Worm (Caenorhabditis elegans) whole organism, young adult: ENCODE measurements around the gene E02H1.6.

Source experiments
- B0019.2 ChIP-seq: fragments of 200-800 bp; sonication (Bioruptor generic); conservative IDR thresholded peaks from 2 replicates; pipeline ENCODE4 v1.3.6; 2022; ENCODE audit warnings: missing genetic modification reagents, missing genetic modification characterization, missing compliant biosample characterization
- B0035.1 ChIP-seq: sonication (generic microtip); optimal IDR thresholded peaks from 2 replicates; lab custom pipeline; 2016; ENCODE audit warnings: missing genetic modification characterization, mild to moderate bottlenecking, missing compliant biosample characterization, missing genotype, missing genetic modification reagents
- D2030.7 ChIP-seq: fragments of 200-800 bp; sonication (Bioruptor generic); IDR thresholded peaks from 2 replicates; pipeline ENCODE4 v1.3.6; 2022; ENCODE audit warnings: missing genetic modification reagents, missing genetic modification characterization, missing compliant biosample characterization
- F23B12.7 ChIP-seq: sonication (generic microtip); optimal IDR thresholded peaks from 2 replicates; lab custom pipeline; 2017; ENCODE audit warnings: missing genetic modification characterization, mild to moderate bottlenecking, missing compliant biosample characterization, antibody characterized with exemption, moderate library complexity; ENCODE audit not compliant: insufficient read depth
- F37B4.10 ChIP-seq: fragments of 200-800 bp; sonication (Bioruptor generic); IDR thresholded peaks from 2 replicates; pipeline ENCODE4 v1.3.6; 2022; ENCODE audit warnings: missing genetic modification characterization, missing compliant biosample characterization
- F49E8.2 ChIP-seq: sonication (generic microtip); optimal IDR thresholded peaks from 3 replicates; lab custom pipeline; 2017; ENCODE audit warnings: missing genetic modification characterization, mild to moderate bottlenecking, missing compliant biosample characterization, antibody characterized with exemption, moderate library complexity; ENCODE audit not compliant: insufficient read depth
- F55B11.4 ChIP-seq: sonication (generic microtip); optimal IDR thresholded peaks from 2 replicates; lab custom pipeline; 2016; ENCODE audit warnings: missing compliant biosample characterization, missing genetic modification characterization, borderline replicate concordance; ENCODE audit not compliant: insufficient read depth
- F57C9.4 ChIP-seq: sonication (generic microtip); optimal IDR thresholded peaks from 2 replicates; lab custom pipeline; 2017; ENCODE audit warnings: mild to moderate bottlenecking, missing genetic modification characterization, missing compliant biosample characterization
- K12H6.12 ChIP-seq: fragments of 200-800 bp; sonication (Bioruptor generic); optimal IDR thresholded peaks from 2 replicates; lab custom pipeline; 2018; ENCODE audit warnings: mild to moderate bottlenecking, missing genetic modification characterization, missing compliant biosample characterization
- T07F8.4 ChIP-seq: sonication (generic microtip); optimal IDR thresholded peaks from 2 replicates; lab custom pipeline; 2016; ENCODE audit warnings: mild to moderate bottlenecking, missing genetic modification characterization, moderate library complexity, missing compliant biosample characterization
- Y53F4B.3 ChIP-seq: fragments of 200-800 bp; sonication (Bioruptor generic); IDR thresholded peaks from 2 replicates; pipeline ENCODE4 v1.3.6; 2022; ENCODE audit warnings: missing genetic modification reagents, missing genetic modification characterization, missing compliant biosample characterization
- Y67H2A.10 ChIP-seq: fragments of 200-800 bp; sonication (Bioruptor generic); conservative IDR thresholded peaks from 2 replicates; pipeline ENCODE4 v1.3.6; 2022; ENCODE audit warnings: missing genetic modification reagents, missing genetic modification characterization, missing compliant biosample characterization
- aptf-2 ChIP-seq: fragments of 200-800 bp; sonication (Bioruptor generic); conservative IDR thresholded peaks from 2 replicates; pipeline ENCODE4 v1.3.6; 2022; ENCODE audit warnings: missing genetic modification reagents, missing genetic modification characterization, missing compliant biosample characterization
- atf-7 ChIP-seq: sonication (generic microtip); optimal IDR thresholded peaks from 2 replicates; lab custom pipeline; 2017; ENCODE audit warnings: mild to moderate bottlenecking, missing genetic modification characterization, missing compliant biosample characterization
- attf-6 ChIP-seq: fragments of 200-800 bp; sonication (Bioruptor generic); IDR thresholded peaks from 2 replicates; pipeline ENCODE4 v1.3.6; 2022; ENCODE audit warnings: missing genetic modification reagents, missing genetic modification characterization, missing compliant biosample characterization
- bed-2 ChIP-seq: fragments of 200-800 bp; sonication (Bioruptor generic); IDR thresholded peaks from 2 replicates; pipeline ENCODE4 v1.3.6; 2022; ENCODE audit warnings: missing genetic modification reagents, missing genetic modification characterization, missing compliant biosample characterization
- ccch-3 ChIP-seq: fragments of 200-800 bp; sonication (Bioruptor generic); optimal IDR thresholded peaks from 2 replicates; lab custom pipeline; 2018; ENCODE audit warnings: mild to moderate bottlenecking, missing genetic modification characterization, missing compliant biosample characterization
- cebp-1 ChIP-seq, 2 experiments: fragments of 200-800 bp in 1 of 2; sonication (Bioruptor generic) in 1 of 2; sonication (generic microtip) in 1 of 2; IDR thresholded peaks in 1 of 2; optimal IDR thresholded peaks in 1 of 2; 2 replicates each; pipeline versions ENCODE4 v1.3.6 to Lab custom; 2017 to 2022; ENCODE audit warnings: missing compliant biosample characterization in 2 of 2, missing genetic modification characterization in 2 of 2, mild to moderate bottlenecking in 1 of 2, missing genetic modification reagents in 1 of 2, moderate library complexity in 1 of 2
- ceh-40 ChIP-seq: fragments of 200-800 bp; sonication (Bioruptor generic); IDR thresholded peaks from 2 replicates; pipeline ENCODE4 v1.3.6; 2022; ENCODE audit warnings: missing genetic modification characterization, missing compliant biosample characterization
- ceh-79 ChIP-seq: sonication (generic microtip); optimal IDR thresholded peaks from 2 replicates; lab custom pipeline; 2017; ENCODE audit warnings: mild to moderate bottlenecking, missing genetic modification characterization, missing compliant biosample characterization
- chd-7 ChIP-seq: sonication (generic microtip); optimal IDR thresholded peaks from 2 replicates; lab custom pipeline; 2016; ENCODE audit warnings: mild to moderate bottlenecking, missing genetic modification characterization, moderate library complexity, missing compliant biosample characterization
- die-1 ChIP-seq: sonication (generic microtip); optimal IDR thresholded peaks from 2 replicates; lab custom pipeline; 2016; ENCODE audit warnings: missing genotype, mild to moderate bottlenecking, missing genetic modification characterization, missing compliant biosample characterization
- dox-1 ChIP-seq: fragments of 200-800 bp; sonication (Bioruptor generic); IDR thresholded peaks from 2 replicates; pipeline ENCODE4 v1.3.6; 2022; ENCODE audit warnings: missing genetic modification reagents, missing genetic modification characterization, missing compliant biosample characterization
- ets-4 ChIP-seq: fragments of 200-800 bp; sonication (Bioruptor generic); optimal IDR thresholded peaks from 2 replicates; lab custom pipeline; 2018; ENCODE audit warnings: mild to moderate bottlenecking, missing genetic modification characterization, missing compliant biosample characterization
- hmg-1.2 ChIP-seq: fragments of 200-800 bp; sonication (Bioruptor generic); IDR thresholded peaks from 2 replicates; pipeline ENCODE4 v1.3.6; 2022; ENCODE audit warnings: missing genetic modification reagents, missing genetic modification characterization, missing compliant biosample characterization
- let-607 ChIP-seq, 2 experiments: fragments of 200-800 bp in 1 of 2; sonication (Bioruptor generic) in 1 of 2; sonication (generic microtip) in 1 of 2; optimal IDR thresholded peaks; 2 replicates each; lab custom pipeline; 2016 to 2018; ENCODE audit warnings: mild to moderate bottlenecking in 2 of 2, missing compliant biosample characterization in 2 of 2, missing genetic modification characterization in 2 of 2, moderate library complexity in 2 of 2, missing genotype in 1 of 2
- lin-26 ChIP-seq: fragments of 200-800 bp; sonication (Bioruptor generic); IDR thresholded peaks from 2 replicates; pipeline ENCODE4 v1.3.6; 2022; ENCODE audit warnings: missing genetic modification reagents, missing genetic modification characterization, missing compliant biosample characterization
- lin-54 ChIP-seq: fragments of 200-800 bp; sonication (Bioruptor generic); optimal IDR thresholded peaks from 2 replicates; lab custom pipeline; 2018; ENCODE audit warnings: mild to moderate bottlenecking, missing genetic modification characterization, missing compliant biosample characterization
- madf-6 ChIP-seq: fragments of 200-800 bp; sonication (Bioruptor generic); IDR thresholded peaks from 2 replicates; pipeline ENCODE4 v1.3.6; 2022; ENCODE audit warnings: missing genetic modification reagents, missing genetic modification characterization, missing compliant biosample characterization
- mes-4 ChIP-seq: sonication (generic microtip); optimal IDR thresholded peaks from 2 replicates; lab custom pipeline; 2016; ENCODE audit warnings: missing genotype, missing genetic modification characterization, missing compliant biosample characterization
- nfya-1 ChIP-seq: sonication (generic microtip); optimal IDR thresholded peaks from 2 replicates; lab custom pipeline; 2017; ENCODE audit warnings: antibody characterized with exemption, missing compliant biosample characterization, missing genetic modification characterization, borderline replicate concordance; ENCODE audit not compliant: insufficient read depth
- nhr-179 ChIP-seq: sonication (generic microtip); optimal IDR thresholded peaks from 2 replicates; lab custom pipeline; 2016; ENCODE audit warnings: mild to moderate bottlenecking, missing genetic modification characterization, missing compliant biosample characterization
- nhr-80 ChIP-seq: sonication (generic microtip); optimal IDR thresholded peaks from 2 replicates; lab custom pipeline; 2016; ENCODE audit warnings: missing genetic modification characterization, missing compliant biosample characterization
- nhr-90 ChIP-seq: sonication (generic microtip); optimal IDR thresholded peaks from 2 replicates; lab custom pipeline; 2016; ENCODE audit warnings: missing genotype, mild to moderate bottlenecking, missing genetic modification characterization, missing compliant biosample characterization
- sdz-38 ChIP-seq: sonication (generic microtip); optimal IDR thresholded peaks from 2 replicates; lab custom pipeline; 2016; ENCODE audit warnings: missing genotype, missing genetic modification characterization, missing compliant biosample characterization
- somi-1 ChIP-seq: fragments of 200-800 bp; sonication (Bioruptor generic); optimal IDR thresholded peaks from 2 replicates; lab custom pipeline; 2018; ENCODE audit warnings: mild to moderate bottlenecking, missing genetic modification characterization, missing compliant biosample characterization
- tbp1 ChIP-seq: fragments of 200-800 bp; sonication (Bioruptor generic); optimal IDR thresholded peaks from 2 replicates; lab custom pipeline; 2018; ENCODE audit warnings: mild to moderate bottlenecking, missing genetic modification characterization, missing compliant biosample characterization
- tbx-9 ChIP-seq: sonication (generic microtip); optimal IDR thresholded peaks from 2 replicates; lab custom pipeline; 2016; ENCODE audit warnings: borderline replicate concordance, missing genetic modification characterization, inconsistent platforms, missing compliant biosample characterization
- tlf-1 ChIP-seq: fragments of 200-800 bp; sonication (Bioruptor generic); optimal IDR thresholded peaks from 2 replicates; lab custom pipeline; 2018; ENCODE audit warnings: mild to moderate bottlenecking, missing genetic modification characterization, missing compliant biosample characterization
- unc-62 ChIP-seq: fragments of 150-350 bp; optimal IDR thresholded peaks from 2 replicates; lab custom pipeline; 2014; ENCODE audit warnings: missing biosample characterization, missing genetic modification reagents, missing genetic modification characterization
- zim-3 ChIP-seq: sonication (generic microtip); optimal IDR thresholded peaks from 2 replicates; lab custom pipeline; 2017; ENCODE audit warnings: mild to moderate bottlenecking, missing genetic modification characterization, moderate library complexity, missing compliant biosample characterization
- ztf-22 ChIP-seq: fragments of 200-800 bp; sonication (Bioruptor generic); optimal IDR thresholded peaks from 2 replicates; lab custom pipeline; 2018; ENCODE audit warnings: mild to moderate bottlenecking, missing genetic modification characterization, moderate library complexity, missing compliant biosample characterization
- ztf-26 ChIP-seq: sonication (generic microtip); optimal IDR thresholded peaks from 2 replicates; lab custom pipeline; 2017; ENCODE audit warnings: missing genetic modification characterization, missing compliant biosample characterization
- ztf-28 ChIP-seq: fragments of 200-800 bp; sonication (Bioruptor generic); IDR thresholded peaks from 2 replicates; pipeline ENCODE4 v1.3.6; 2022; ENCODE audit warnings: missing genetic modification reagents, missing genetic modification characterization, missing compliant biosample characterization
- ztf-3 ChIP-seq: fragments of 200-800 bp; sonication (Bioruptor generic); optimal IDR thresholded peaks from 2 replicates; lab custom pipeline; 2018; ENCODE audit warnings: mild to moderate bottlenecking, missing genetic modification characterization, missing compliant biosample characterization

Gene E02H1.6

ce11 chrII:9600022-9600722, 3.7 kb downstream of the E02H1.6 start:
- peak; percentile 34 for TF ChIP-seq nhr-80 (tag; lab: Kevin White, UChicago)
- TF ChIP-seq ztf-22 (GFP tag; lab: Kevin White, UChicago), result no peak

- TF ChIP-seq ztf-3 (GFP tag; lab: Kevin White, UChicago) (no peak), nhr-179 (no peak), lin-26 (GFP tag; lab: Robert Waterston, UW) (no peak), hmg-1.2 (GFP tag; lab: Robert Waterston, UW) (0 out of 2 replicates have a peak, but pooled peaks have one; percentile 15), attf-6 (GFP tag; lab: Robert Waterston, UW) (no peak), tlf-1 (GFP tag; lab: Kevin White, UChicago) (no peak), tbp1 (GFP tag; lab: Kevin White, UChicago) (peak; percentile 29), F49E8.2 (no peak), atf-7 (tag; lab: Kevin White, UChicago) (peak; percentile 43), K12H6.12 (tag; lab: Kevin White, UChicago) (no peak), nhr-80 (tag; lab: Kevin White, UChicago) (peak; percentile 83), F55B11.4 (tag; lab: Kevin White, UChicago) (no peak), lin-54 (GFP tag; lab: Kevin White, UChicago) (peak; percentile 9), sdz-38 (tag; lab: Kevin White, UChicago) (no peak), ceh-79 (no peak), ceh-40 (GFP tag; lab: Robert Waterston, UW) (no peak), chd-7 (peak; percentile 49), somi-1 (GFP tag; lab: Kevin White, UChicago) (peak; percentile 64), madf-6 (GFP tag; lab: Robert Waterston, UW) (no peak), zim-3 (tag; lab: Kevin White, UChicago) (no peak), tbx-9 (tag; lab: Kevin White, UChicago) (no peak), B0035.1 (tag; lab: Kevin White, UChicago) (no peak), die-1 (tag; lab: Kevin White, UChicago) (no peak), F23B12.7 (tag; lab: Kevin White, UChicago) (no peak), ztf-26 (tag; lab: Kevin White, UChicago) (peak; percentile 50), nfya-1 (no peak), unc-62 (GFP tag; lab: Kevin White, UChicago) (no peak), dox-1 (GFP tag; lab: Robert Waterston, UW) (0 out of 2 replicates have a peak, but pooled peaks have one; percentile 21), bed-2 (no peak), B0019.2 (GFP tag; lab: Robert Waterston, UW) (no peak), F57C9.4 (tag; lab: Kevin White, UChicago) (no peak), nhr-90 (tag; lab: Kevin White, UChicago) (no peak), aptf-2 (GFP tag; lab: Robert Waterston, UW) (no peak), ets-4 (GFP tag; lab: Kevin White, UChicago) (peak; percentile 17), mes-4 (tag; lab: Kevin White, UChicago) (no peak), ztf-28 (GFP tag; lab: Robert Waterston, UW) (no peak), T07F8.4 (tag; lab: Kevin White, UChicago) (no peak), cebp-1 (GFP tag; IDR thresholded peaks at IDR 0.05; lab: Robert Waterston, UW) (no peak), cebp-1 (tag; optimal IDR thresholded peaks at IDR 0.05; lab: Kevin White, UChicago) (peak; percentile 33), Y53F4B.3 (GFP tag; lab: Robert Waterston, UW) (no peak), D2030.7 (no peak), F37B4.10 (no peak), Y67H2A.10 (GFP tag; lab: Robert Waterston, UW) (no peak), ccch-3 (GFP tag; lab: Kevin White, UChicago) (no peak), let-607 (tag; optimal IDR thresholded peaks at IDR 0.05; lab: Kevin White, UChicago) (peak; percentile 74 to 83)
These were observed 4.6 kb downstream of the E02H1.6 start for ce11 chrII:9601069-9601468.
